Worm (Caenorhabditis elegans) whole organism, young adult: ENCODE measurements around the gene inx-5.

Experiments used
- F33H1.4 ChIP-seq: fragments of 200-800 bp; sonication (Bioruptor generic); IDR thresholded peaks from 2 replicates; pipeline ENCODE4 v1.3.6; 2022; ENCODE audit warnings: missing genetic modification reagents, missing genetic modification characterization, missing compliant biosample characterization
- F37B4.10 ChIP-seq: fragments of 200-800 bp; sonication (Bioruptor generic); IDR thresholded peaks from 2 replicates; pipeline ENCODE4 v1.3.6; 2022; ENCODE audit warnings: missing genetic modification characterization, missing compliant biosample characterization
- attf-5 ChIP-seq: fragments of 200-800 bp; sonication (Bioruptor generic); optimal IDR thresholded peaks from 2 replicates; lab custom pipeline; 2018; ENCODE audit warnings: mild to moderate bottlenecking, missing genetic modification characterization, missing compliant biosample characterization
- let-526 ChIP-seq: fragments of 200-800 bp; sonication (Bioruptor generic); IDR thresholded peaks from 2 replicates; pipeline ENCODE4 v1.3.6; 2022; ENCODE audit warnings: missing genetic modification reagents, missing genetic modification characterization, missing compliant biosample characterization
- nhr-90 ChIP-seq: sonication (generic microtip); optimal IDR thresholded peaks from 2 replicates; lab custom pipeline; 2016; ENCODE audit warnings: missing genotype, mild to moderate bottlenecking, missing genetic modification characterization, missing compliant biosample characterization
- snpc-4 ChIP-seq, 5 experiments: fragments of 150-350 bp in 1 of 5; sonication (generic microtip) in 4 of 5; optimal IDR thresholded peaks; 2 replicates each; lab custom pipeline; 2014 to 2018; ENCODE audit warnings: missing genetic modification characterization in 5 of 5, missing biosample characterization in 3 of 5, antibody characterized with exemption in 2 of 5, mild to moderate bottlenecking in 2 of 5, missing compliant biosample characterization in 2 of 5, missing genotype in 2 of 5, moderate library complexity in 2 of 5, missing genetic modification reagents in 1 of 5

ce11 chrX:8341675-8342074 is 39.5 kb upstream of the inx-5 start, which contains the start of gene F55E10.1:
- no peak for TF ChIP-seq F37B4.10 (GFP tag; lab: Robert Waterston, UW)
- TF ChIP-seq attf-5 (GFP tag; lab: Kevin White, UChicago): no peak
- no peak for TF ChIP-seq F33H1.4 (GFP tag; lab: Robert Waterston, UW)
- no peak for TF ChIP-seq nhr-90 (tag; lab: Kevin White, UChicago)
- no peak for TF ChIP-seq snpc-4 (GFP tag; optimal IDR thresholded peaks at IDR 0.05; lab: Kevin White, UChicago)
- no peak for TF ChIP-seq snpc-4 (tag; optimal IDR thresholded peaks at IDR 0.05; lab: Kevin White, UChicago)
- no peak for TF ChIP-seq let-526
